Worm (Caenorhabditis elegans) whole organism, mixed stage, embryonic: ENCODE data around the gene pho-12.

ENCODE experiments used
- M03D4.4 ChIP-seq: sonication (generic microtip); optimal IDR thresholded peaks from 2 replicates; lab custom pipeline; 2017; ENCODE audit warnings: mild to moderate bottlenecking, missing genetic modification characterization, missing compliant biosample characterization
- bed-3 ChIP-seq: fragments of 200-800 bp; sonication (Bioruptor generic); optimal IDR thresholded peaks from 3 replicates; lab custom pipeline; 2018; ENCODE audit warnings: mild to moderate bottlenecking, missing genetic modification characterization, moderate library complexity, missing compliant biosample characterization
- blmp-1 ChIP-seq: fragments of 150-350 bp; optimal IDR thresholded peaks from 2 replicates; lab custom pipeline; 2014; ENCODE audit warnings: missing biosample characterization, missing genetic modification characterization
- ceh-39 ChIP-seq: fragments of 150-350 bp; optimal IDR thresholded peaks from 2 replicates; lab custom pipeline; 2014; ENCODE audit warnings: missing biosample characterization, missing genetic modification characterization
- ceh-43 ChIP-seq: fragments of 200-800 bp; sonication (Bioruptor generic); optimal IDR thresholded peaks from 2 replicates; lab custom pipeline; 2018; ENCODE audit warnings: mild to moderate bottlenecking, missing genetic modification characterization, moderate library complexity, missing compliant biosample characterization
- ceh-83 ChIP-seq: fragments of 200-800 bp; sonication (Bioruptor generic); optimal IDR thresholded peaks from 2 replicates; lab custom pipeline; 2018; ENCODE audit warnings: mild to moderate bottlenecking, missing genetic modification characterization, missing compliant biosample characterization
- ces-1 ChIP-seq: fragments of 150-350 bp; optimal IDR thresholded peaks from 2 replicates; lab custom pipeline; 2014; ENCODE audit warnings: missing biosample characterization, missing genetic modification reagents, missing genetic modification characterization
- drap-1 ChIP-seq: fragments of 200-800 bp; sonication (Bioruptor generic); optimal IDR thresholded peaks from 3 replicates; lab custom pipeline; 2018; ENCODE audit warnings: mild to moderate bottlenecking, missing genetic modification characterization, missing compliant biosample characterization
- elt-1 ChIP-seq: sonication (generic microtip); optimal IDR thresholded peaks from 2 replicates; lab custom pipeline; 2017; ENCODE audit warnings: missing genetic modification characterization, mild to moderate bottlenecking, missing compliant biosample characterization, antibody characterized with exemption, moderate library complexity, borderline replicate concordance; ENCODE audit not compliant: insufficient read depth
- elt-3 ChIP-seq: fragments of 150-350 bp; optimal IDR thresholded peaks from 2 replicates; lab custom pipeline; 2014; ENCODE audit warnings: missing biosample characterization, missing genetic modification characterization
- flh-1 ChIP-seq: fragments of 200-800 bp; sonication (Bioruptor generic); optimal IDR thresholded peaks from 2 replicates; lab custom pipeline; 2018; ENCODE audit warnings: mild to moderate bottlenecking, missing genetic modification characterization, moderate library complexity, missing compliant biosample characterization
- ham-2 ChIP-seq: fragments of 200-800 bp; sonication (Bioruptor generic); optimal IDR thresholded peaks from 2 replicates; lab custom pipeline; 2018; ENCODE audit warnings: mild to moderate bottlenecking, missing genetic modification characterization, missing compliant biosample characterization
- hlh-1 ChIP-seq: fragments of 150-350 bp; optimal IDR thresholded peaks from 2 replicates; lab custom pipeline; 2014; ENCODE audit warnings: missing biosample characterization, missing genetic modification reagents, missing genetic modification characterization
- lin-13 ChIP-seq: fragments of 150-350 bp; optimal IDR thresholded peaks from 2 replicates; lab custom pipeline; 2014; ENCODE audit warnings: missing biosample characterization, missing genetic modification characterization
- lsy-2 ChIP-seq: fragments of 150-350 bp; optimal IDR thresholded peaks from 2 replicates; lab custom pipeline; 2014; ENCODE audit warnings: missing biosample characterization, missing genetic modification characterization
- mab-5 ChIP-seq: fragments of 150-350 bp; optimal IDR thresholded peaks from 2 replicates; lab custom pipeline; 2014; ENCODE audit warnings: missing biosample characterization, missing genetic modification characterization
- mep-1 ChIP-seq: fragments of 150-350 bp; optimal IDR thresholded peaks from 2 replicates; lab custom pipeline; 2017; ENCODE audit warnings: missing biosample characterization, missing genetic modification reagents, missing genetic modification characterization, inconsistent platforms
- mls-2 ChIP-seq: sonication (generic microtip); optimal IDR thresholded peaks from 2 replicates; lab custom pipeline; 2016; ENCODE audit warnings: mild to moderate bottlenecking, missing genetic modification characterization, moderate library complexity, missing compliant biosample characterization
- nhr-2 ChIP-seq: fragments of 150-350 bp; optimal IDR thresholded peaks from 2 replicates; lab custom pipeline; 2014; ENCODE audit warnings: missing biosample characterization, missing genetic modification characterization
- nhr-237 ChIP-seq: fragments of 150-350 bp; optimal IDR thresholded peaks from 2 replicates; lab custom pipeline; 2014; ENCODE audit warnings: missing biosample characterization, missing genetic modification characterization
- nhr-28 ChIP-seq: fragments of 150-350 bp; optimal IDR thresholded peaks from 2 replicates; lab custom pipeline; 2014; ENCODE audit warnings: missing biosample characterization, missing genetic modification characterization
- nhr-76 ChIP-seq: sonication (generic microtip); optimal IDR thresholded peaks from 2 replicates; lab custom pipeline; 2017; ENCODE audit warnings: missing biosample characterization, missing genetic modification characterization
- pha-4 ChIP-seq: fragments of 150-350 bp; optimal IDR thresholded peaks from 2 replicates; lab custom pipeline; 2018; ENCODE audit warnings: missing biosample characterization, missing genetic modification reagents, missing genetic modification characterization
- sem-2 ChIP-seq: fragments of 200-800 bp; sonication (Bioruptor generic); optimal IDR thresholded peaks from 2 replicates; lab custom pipeline; 2018; ENCODE audit warnings: mild to moderate bottlenecking, missing genetic modification characterization, missing compliant biosample characterization
- snpc-4 ChIP-seq: fragments of 150-350 bp; optimal IDR thresholded peaks from 2 replicates; lab custom pipeline; 2014; ENCODE audit warnings: missing biosample characterization, missing genetic modification characterization
- sptf-1 ChIP-seq: sonication (generic microtip); optimal IDR thresholded peaks from 2 replicates; lab custom pipeline; 2017; ENCODE audit warnings: mild to moderate bottlenecking, missing genetic modification characterization, moderate library complexity, missing compliant biosample characterization
- tbx-8 ChIP-seq: fragments of 200-800 bp; sonication (Bioruptor generic); optimal IDR thresholded peaks from 2 replicates; lab custom pipeline; 2018; ENCODE audit warnings: mild to moderate bottlenecking, missing genetic modification characterization, moderate library complexity, missing compliant biosample characterization
- unc-120 ChIP-seq: sonication (generic microtip); optimal IDR thresholded peaks from 2 replicates; lab custom pipeline; 2017; ENCODE audit warnings: missing genetic modification characterization, missing compliant biosample characterization; ENCODE audit not compliant: poor library complexity, severe bottlenecking
- unc-39 ChIP-seq: fragments of 150-350 bp; optimal IDR thresholded peaks from 2 replicates; lab custom pipeline; 2014; ENCODE audit warnings: missing biosample characterization, missing genetic modification characterization
- zip-8 ChIP-seq: fragments of 150-350 bp; optimal IDR thresholded peaks from 2 replicates; lab custom pipeline; 2014; ENCODE audit warnings: missing biosample characterization, missing genetic modification characterization
- ztf-11 ChIP-seq: fragments of 150-350 bp; optimal IDR thresholded peaks from 2 replicates; lab custom pipeline; 2014; ENCODE audit warnings: missing biosample characterization, missing genetic modification characterization

The pho-12 gene

ce11 chrII:5019389-5020108, 41.1 kb downstream of the pho-12 start:
- TF ChIP-seq bed-3 (GFP tag; lab: Kevin White, UChicago) (no peak), elt-3 (tag; lab: Kevin White, UChicago) (peak; percentile 17)

ce11 chrII:5018578-5018977, 42.0 kb downstream of the pho-12 start:
- no peak for TF ChIP-seq nhr-28
- TF ChIP-seq pha-4, result no peak
- TF ChIP-seq sptf-1, result no peak
- no peak for TF ChIP-seq unc-120 (tag; lab: Kevin White, UChicago)
- no peak for TF ChIP-seq flh-1 (GFP tag; lab: Kevin White, UChicago)
- TF ChIP-seq elt-3 (tag; lab: Kevin White, UChicago), result no peak
- TF ChIP-seq snpc-4 (tag; lab: Kevin White, UChicago), result no peak
- no peak for TF ChIP-seq tbx-8 (GFP tag; lab: Kevin White, UChicago)
- no peak for TF ChIP-seq nhr-237 (tag; lab: Kevin White, UChicago)
- TF ChIP-seq ceh-83 (GFP tag; lab: Kevin White, UChicago), result no peak
- TF ChIP-seq ceh-39 (tag; lab: Kevin White, UChicago), result no peak
- TF ChIP-seq sem-2 (GFP tag; lab: Kevin White, UChicago), result no peak
- no peak for TF ChIP-seq nhr-2 (tag; lab: Kevin White, UChicago)
- TF ChIP-seq ztf-11 (tag; lab: Kevin White, UChicago), result no peak
- no peak for TF ChIP-seq drap-1 (GFP tag; lab: Kevin White, UChicago)
- no peak for TF ChIP-seq mep-1 (tag; lab: Kevin White, UChicago)

- peak; percentile 15 for TF ChIP-seq unc-39 (tag; lab: Kevin White, UChicago)
- no peak for TF ChIP-seq flh-1 (GFP tag; lab: Kevin White, UChicago)
- peak; percentile 33 for TF ChIP-seq pha-4
- no peak for TF ChIP-seq M03D4.4 (tag; lab: Kevin White, UChicago)
- TF ChIP-seq nhr-28, result no peak
- TF ChIP-seq ces-1 (GFP tag; lab: Kevin White, UChicago), result peak; percentile 75
- no peak for TF ChIP-seq ceh-43 (GFP tag; lab: Kevin White, UChicago)
- TF ChIP-seq mls-2 (tag; lab: Kevin White, UChicago), result peak; percentile 33
- TF ChIP-seq mep-1 (tag; lab: Kevin White, UChicago), result peak; percentile 13
- peak; percentile 84 for TF ChIP-seq elt-1 (tag; lab: Kevin White, UChicago)
- TF ChIP-seq nhr-237 (tag; lab: Kevin White, UChicago), result no peak
- TF ChIP-seq unc-120 (tag; lab: Kevin White, UChicago), result peak; percentile 77
- peak; percentile 7 for TF ChIP-seq hlh-1
- no peak for TF ChIP-seq nhr-76 (tag; lab: Kevin White, UChicago)
- no peak for TF ChIP-seq mab-5 (tag; lab: Kevin White, UChicago)
Observed at ce11 chrII:5016977-5017585, 43.5 kb downstream of the pho-12 start.

ce11 chrII:5016144-5016543, 44.5 kb downstream of the pho-12 start:
- TF ChIP-seq pha-4 (no peak), hlh-1 (no peak), nhr-2 (tag; lab: Kevin White, UChicago) (peak; percentile 89), ceh-39 (tag; lab: Kevin White, UChicago) (peak; percentile 70), ham-2 (no peak), zip-8 (tag; lab: Kevin White, UChicago) (peak; percentile 78), sptf-1 (no peak)
- TF ChIP-seq, all 35 proteins: peak for 3

- TF ChIP-seq nhr-76 (tag; lab: Kevin White, UChicago) (no peak), snpc-4 (tag; lab: Kevin White, UChicago) (no peak), pha-4 (no peak), mls-2 (tag; lab: Kevin White, UChicago) (no peak), lin-13 (tag; lab: Kevin White, UChicago) (no peak), blmp-1 (tag; lab: Kevin White, UChicago) (no peak), sem-2 (GFP tag; lab: Kevin White, UChicago) (no peak), mab-5 (tag; lab: Kevin White, UChicago) (no peak), lsy-2 (tag; lab: Kevin White, UChicago) (no peak), bed-3 (GFP tag; lab: Kevin White, UChicago) (no peak)
Observed at ce11 chrII:5014399-5014798, 46.2 kb downstream of the pho-12 start, which contains the start of gene F59A6.2. Gene F59A6.2 (plus strand): TSS chrII:5014699.
